Worm (Caenorhabditis elegans): ENCODE measurements around the gene Y49F6B.13.

Y49F6B.13 gene

DNA sequence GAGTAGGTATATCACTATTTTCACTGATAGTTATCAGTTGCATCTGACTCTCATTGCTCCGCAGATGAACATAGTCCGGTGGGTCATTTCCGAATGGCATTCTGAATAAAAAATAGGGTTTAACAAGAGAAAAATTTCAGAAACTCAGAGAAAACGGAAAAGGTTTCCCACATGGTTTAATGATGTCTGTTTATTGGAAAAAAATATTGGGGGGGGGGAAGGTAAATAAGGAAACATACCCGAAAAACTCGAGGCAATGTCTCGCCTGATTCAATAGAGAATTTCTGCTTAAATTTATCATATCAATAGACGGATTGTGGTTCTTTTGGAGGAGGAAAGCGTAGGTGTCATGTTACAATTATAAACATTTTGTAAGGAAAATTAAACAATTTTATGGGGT lies 46.1 kb downstream of the Y49F6B.13 start, which contains the start of gene nep-11:
TSS of gene nep-11 (minus strand) at position 101 of the 400 bp plus-strand sequence.
- TF ChIP-seq scrt-1 (GFP tag; IDR thresholded peaks at IDR 0.05) (no peak), ama-1 (optimal IDR thresholded peaks at IDR 0.05) (no peak), pes-1 (GFP tag; IDR thresholded peaks at IDR 0.05) (no peak), tbx-11 (GFP tag; IDR thresholded peaks at IDR 0.05) (no peak), hmbx-1 (tag; optimal IDR thresholded peaks at IDR 0.05) (no peak), tra-4 (tag; optimal IDR thresholded peaks at IDR 0.05) (no peak), F13C5.2 (tag; optimal IDR thresholded peaks at IDR 0.05) (no peak), B0310.2 (tag; optimal IDR thresholded peaks at IDR 0.05) (no peak), flt-1 (GFP tag; IDR thresholded peaks at IDR 0.05) (no peak), sea-1 (GFP tag; conservative IDR thresholded peaks at IDR 0.05) (no peak)

DNA sequence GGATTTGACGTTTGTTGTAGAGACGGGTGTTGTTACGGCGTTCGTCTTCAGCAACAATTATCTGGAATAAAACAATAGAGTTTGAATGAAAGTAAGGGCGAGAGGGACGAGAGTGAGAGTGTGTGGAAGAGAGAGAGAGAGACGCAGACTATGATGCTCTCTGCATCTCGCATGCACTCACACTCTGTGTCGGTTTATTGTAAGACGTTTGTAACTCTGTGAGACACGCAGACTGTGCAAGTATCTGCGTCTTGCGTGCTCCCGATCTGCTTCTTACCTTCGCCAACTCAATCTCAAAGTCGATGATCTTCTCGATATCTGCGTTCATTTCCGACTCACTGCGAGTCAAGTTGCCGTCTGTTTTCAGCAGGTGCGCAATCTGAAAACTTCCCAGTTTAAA lies 48.6 kb downstream of the Y49F6B.13 start:
- TF ChIP-seq sea-1 (GFP tag; conservative IDR thresholded peaks at IDR 0.05): no peak
- no peak for TF ChIP-seq ceh-13 (GFP tag; optimal IDR thresholded peaks at IDR 0.05)
- no peak for TF ChIP-seq B0310.2 (tag; optimal IDR thresholded peaks at IDR 0.05)
- no peak for TF ChIP-seq flt-1 (GFP tag; IDR thresholded peaks at IDR 0.05)
- no peak for TF ChIP-seq scrt-1 (GFP tag; IDR thresholded peaks at IDR 0.05)
- no peak for TF ChIP-seq hnd-1 (tag; optimal IDR thresholded peaks at IDR 0.05)
- no peak for TF ChIP-seq tbx-11 (GFP tag; IDR thresholded peaks at IDR 0.05)
- TF ChIP-seq pes-1 (GFP tag; IDR thresholded peaks at IDR 0.05): no peak
- no peak for TF ChIP-seq ama-1 (optimal IDR thresholded peaks at IDR 0.05)
- TF ChIP-seq ets-7 (tag; optimal IDR thresholded peaks at IDR 0.05): no peak
- no peak for TF ChIP-seq tra-4 (tag; optimal IDR thresholded peaks at IDR 0.05)
- no peak for TF ChIP-seq hmg-4 (GFP tag; optimal IDR thresholded peaks at IDR 0.05)
- TF ChIP-seq ceh-36 (tag; optimal IDR thresholded peaks at IDR 0.05): no peak
- TF ChIP-seq tbx-37 (GFP tag; conservative IDR thresholded peaks at IDR 0.05): no peak
- no peak for TF ChIP-seq hmbx-1 (tag; optimal IDR thresholded peaks at IDR 0.05)
- no peak for TF ChIP-seq aly-1 (tag; optimal IDR thresholded peaks at IDR 0.05)
- no peak for TF ChIP-seq F13C5.2 (tag; optimal IDR thresholded peaks at IDR 0.05)
